Fruit fly (Drosophila melanogaster) whole organism, prepupa: ENCODE results near the gene CG33267.

Source experiments
- CG11762 ChIP-seq: fragments of 200-800 bp; sonication (Bioruptor generic); optimal IDR thresholded peaks from 3 replicates; lab custom pipeline; 2016; ENCODE audit warnings: missing biosample characterization, missing genetic modification characterization; ENCODE audit not compliant: insufficient read depth
- CG11902 ChIP-seq: fragments of 200-800 bp; sonication (Bioruptor generic); optimal IDR thresholded peaks from 3 replicates; lab custom pipeline; 2016; ENCODE audit warnings: missing biosample characterization, missing genetic modification characterization
- CG15336 ChIP-seq: fragments of 200-800 bp; sonication (Bioruptor generic); IDR thresholded peaks from 2 replicates; pipeline ENCODE4 v1.3.6; 2022; ENCODE audit warnings: missing biosample characterization, missing genetic modification characterization
- CG3032 ChIP-seq: fragments of 200-800 bp; optimal IDR thresholded peaks from 2 replicates; lab custom pipeline; 2019; ENCODE audit warnings: missing biosample characterization, mild to moderate bottlenecking, missing genetic modification characterization, moderate library complexity
- CG3919 ChIP-seq: fragments of 200-800 bp; sonication (Bioruptor generic); optimal IDR thresholded peaks from 3 replicates; lab custom pipeline; 2016; ENCODE audit warnings: missing biosample characterization, missing genetic modification characterization
- CG4318 ChIP-seq: fragments of 200-800 bp; sonication (Bioruptor generic); optimal IDR thresholded peaks from 3 replicates; lab custom pipeline; 2017; ENCODE audit warnings: missing biosample characterization, mild to moderate bottlenecking, missing genetic modification characterization
- CG6854 ChIP-seq: fragments of 200-800 bp; sonication (Bioruptor generic); optimal IDR thresholded peaks from 2 replicates; lab custom pipeline; 2017; ENCODE audit warnings: missing biosample characterization, mild to moderate bottlenecking, missing genetic modification characterization
- CG8119 ChIP-seq: fragments of 200-800 bp; sonication (Bioruptor generic); IDR thresholded peaks from 3 replicates; pipeline ENCODE4 v1.3.6; 2022; ENCODE audit warnings: missing biosample characterization, missing genetic modification characterization
- CG8319 ChIP-seq: fragments of 200-800 bp; sonication (Bioruptor generic); optimal IDR thresholded peaks from 3 replicates; lab custom pipeline; 2016; ENCODE audit warnings: missing biosample characterization, missing genetic modification characterization
- CG9139 ChIP-seq: fragments of 200-800 bp; sonication (Bioruptor generic); optimal IDR thresholded peaks from 3 replicates; lab custom pipeline; 2017; ENCODE audit warnings: missing biosample characterization, mild to moderate bottlenecking, missing genetic modification characterization
- Eip78C ChIP-seq: fragments of 200-800 bp; sonication (Bioruptor generic); peaks from one replicate; lab custom pipeline; 2016; ENCODE audit warnings: missing biosample characterization, missing genetic modification characterization
- Ets21C ChIP-seq: fragments of 200-800 bp; sonication (Bioruptor generic); optimal IDR thresholded peaks from 3 replicates; lab custom pipeline; 2016; ENCODE audit warnings: missing biosample characterization, missing genetic modification characterization
- Ets96B ChIP-seq: fragments of 200-800 bp; optimal IDR thresholded peaks from 2 replicates; lab custom pipeline; 2019; ENCODE audit warnings: missing biosample characterization, mild to moderate bottlenecking, missing genetic modification characterization, moderate library complexity
- Hr39 ChIP-seq: fragments of 200-800 bp; sonication (Bioruptor generic); optimal IDR thresholded peaks from 2 replicates; lab custom pipeline; 2016; ENCODE audit warnings: missing biosample characterization, missing genetic modification characterization
- Lpt ChIP-seq: fragments of 200-800 bp; sonication (Bioruptor generic); optimal IDR thresholded peaks from 3 replicates; lab custom pipeline; 2016; ENCODE audit warnings: missing biosample characterization, missing genetic modification characterization
- Met ChIP-seq: fragments of 200-800 bp; sonication (Bioruptor generic); optimal IDR thresholded peaks from 3 replicates; lab custom pipeline; 2016; ENCODE audit warnings: missing biosample characterization, missing genetic modification characterization
- OdsH ChIP-seq: fragments of 200-800 bp; sonication (Bioruptor generic); optimal IDR thresholded peaks from 3 replicates; lab custom pipeline; 2016; ENCODE audit warnings: missing biosample characterization, missing genetic modification characterization
- Sox102F ChIP-seq: fragments of 200-800 bp; sonication (Bioruptor generic); optimal IDR thresholded peaks from 2 replicates; lab custom pipeline; 2016; ENCODE audit warnings: missing biosample characterization, mild to moderate bottlenecking, missing genetic modification characterization
- Sox14 ChIP-seq: fragments of 200-800 bp; sonication (Bioruptor generic); optimal IDR thresholded peaks from 3 replicates; lab custom pipeline; 2016; ENCODE audit warnings: missing biosample characterization, missing genetic modification characterization
- eg ChIP-seq: fragments of 200-800 bp; sonication (Bioruptor generic); IDR thresholded peaks from 3 replicates; pipeline ENCODE4 v1.3.6; 2022; ENCODE audit warnings: missing biosample characterization, missing genetic modification characterization
- esn ChIP-seq: fragments of 200-800 bp; sonication (Bioruptor generic); optimal IDR thresholded peaks from 2 replicates; lab custom pipeline; 2016; ENCODE audit warnings: missing biosample characterization, mild to moderate bottlenecking, missing genetic modification characterization, moderate library complexity
- fd59A ChIP-seq: fragments of 200-800 bp; sonication (Bioruptor generic); optimal IDR thresholded peaks from 2 replicates; lab custom pipeline; 2017; ENCODE audit warnings: missing biosample characterization, mild to moderate bottlenecking, missing genetic modification characterization, missing genetic modification reagents
- fkh ChIP-seq: fragments of 200-800 bp; sonication (Bioruptor generic); optimal IDR thresholded peaks from 3 replicates; lab custom pipeline; 2017; ENCODE audit warnings: missing biosample characterization, mild to moderate bottlenecking, missing genetic modification characterization, moderate library complexity
- pdm3 ChIP-seq: fragments of 200-800 bp; sonication (Bioruptor generic); optimal IDR thresholded peaks from 3 replicates; lab custom pipeline; 2016; ENCODE audit warnings: missing biosample characterization, missing genetic modification characterization
- salr ChIP-seq, 2 experiments: fragments of 200-800 bp; sonication (Bioruptor generic); optimal IDR thresholded peaks; 3 replicates each; lab custom pipeline; 2016 to 2018; ENCODE audit warnings: missing biosample characterization in 2 of 2, missing genetic modification characterization in 2 of 2, mild to moderate bottlenecking in 1 of 2
- spab ChIP-seq: fragments of 200-800 bp; sonication (Bioruptor generic); optimal IDR thresholded peaks from 2 replicates; lab custom pipeline; 2017; ENCODE audit warnings: missing biosample characterization, mild to moderate bottlenecking, missing genetic modification characterization, missing genetic modification reagents
- ss ChIP-seq, 2 experiments: fragments of 200-800 bp; sonication (Bioruptor generic); optimal IDR thresholded peaks; 2 replicates in 1 of 2; 3 replicates in 1 of 2; lab custom pipeline; 2017 to 2018; ENCODE audit warnings: mild to moderate bottlenecking in 2 of 2, missing biosample characterization in 2 of 2, missing genetic modification characterization in 2 of 2, moderate library complexity in 1 of 2
- svp ChIP-seq: fragments of 200-800 bp; sonication (Bioruptor generic); peaks from one replicate; lab custom pipeline; 2016; ENCODE audit warnings: missing biosample characterization, missing genetic modification characterization
- topi ChIP-seq: fragments of 200-800 bp; sonication (Bioruptor generic); optimal IDR thresholded peaks from 3 replicates; lab custom pipeline; 2016; ENCODE audit warnings: missing biosample characterization, missing genetic modification characterization
- vri ChIP-seq: fragments of 200-800 bp; sonication (Bioruptor generic); optimal IDR thresholded peaks from 3 replicates; lab custom pipeline; 2016; ENCODE audit warnings: missing biosample characterization, mild to moderate bottlenecking, missing genetic modification characterization

CG33267 gene

DNA sequence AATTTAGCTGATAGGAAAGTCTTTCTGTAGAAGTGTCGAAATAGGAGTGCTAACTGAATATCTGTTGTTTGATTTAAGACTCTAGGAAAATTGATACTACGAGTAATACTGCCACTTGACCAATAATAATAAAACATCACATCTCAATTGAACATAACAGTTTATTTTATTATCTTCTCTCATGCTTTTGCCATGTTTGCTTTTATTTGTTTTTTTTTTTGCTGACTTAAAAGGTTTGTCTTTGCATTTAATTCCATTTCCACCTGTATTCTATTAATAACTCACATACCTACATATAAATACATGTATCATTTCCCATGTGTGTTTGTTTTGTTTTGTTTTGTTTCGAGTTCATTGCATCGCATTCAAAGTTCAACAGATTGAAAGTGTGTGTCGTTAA, 41.7 kb upstream of the CG33267 start, which contains the start of the genes CG11714 and Fuca:
CG11714 (minus strand) TSS at position 101 of the 400 bp plus-strand sequence.
Fuca (minus strand) TSS at position 101 of the 400 bp plus-strand sequence.
- no peak for TF ChIP-seq vri (GFP tag; lab: Kevin White, UChicago)
- TF ChIP-seq eg: no peak
- no peak for TF ChIP-seq CG8319
- no peak for TF ChIP-seq ss (GFP tag; optimal IDR thresholded peaks at IDR 0.05; lab: Kevin White, UChicago)
- TF ChIP-seq OdsH: no peak
- TF ChIP-seq pdm3 (GFP tag; lab: Kevin White, UChicago): no peak
- no peak for TF ChIP-seq CG3032 (tag; lab: Kevin White, UChicago)
- TF ChIP-seq CG11902 (GFP tag; lab: Kevin White, UChicago): no peak
- no peak for TF ChIP-seq Hr39 (GFP tag; lab: Kevin White, UChicago)
- no peak for TF ChIP-seq Ets21C (GFP tag; lab: Kevin White, UChicago)
- no peak for TF ChIP-seq topi
- no peak for TF ChIP-seq Sox14 (GFP tag; lab: Kevin White, UChicago)
- TF ChIP-seq, all 60 proteins: peak for 0

DNA sequence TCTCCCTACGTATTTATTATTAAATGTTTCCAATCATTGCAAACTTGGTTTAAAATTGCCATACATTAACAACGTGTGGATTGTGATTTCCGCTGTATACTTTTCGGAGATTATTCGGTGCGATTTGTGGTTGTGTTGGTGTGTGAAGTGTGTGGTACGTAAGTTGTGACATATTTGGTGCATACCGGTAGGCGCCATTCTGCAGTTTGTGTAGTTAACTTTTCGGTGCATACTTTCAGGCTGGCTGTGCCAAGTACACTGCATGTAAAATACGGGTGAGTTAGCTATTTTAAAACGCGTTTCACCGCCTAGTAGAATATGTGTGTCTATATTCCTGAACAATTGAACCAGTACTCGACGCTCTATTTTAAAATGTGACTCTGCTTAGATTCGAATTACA, 41.0 kb upstream of the CG33267 start:
- TF ChIP-seq Eip78C (GFP tag; lab: Kevin White, UChicago) (peak; percentile 8), CG8119 (GFP tag; lab: Robert Waterston, UW) (no peak)

DNA sequence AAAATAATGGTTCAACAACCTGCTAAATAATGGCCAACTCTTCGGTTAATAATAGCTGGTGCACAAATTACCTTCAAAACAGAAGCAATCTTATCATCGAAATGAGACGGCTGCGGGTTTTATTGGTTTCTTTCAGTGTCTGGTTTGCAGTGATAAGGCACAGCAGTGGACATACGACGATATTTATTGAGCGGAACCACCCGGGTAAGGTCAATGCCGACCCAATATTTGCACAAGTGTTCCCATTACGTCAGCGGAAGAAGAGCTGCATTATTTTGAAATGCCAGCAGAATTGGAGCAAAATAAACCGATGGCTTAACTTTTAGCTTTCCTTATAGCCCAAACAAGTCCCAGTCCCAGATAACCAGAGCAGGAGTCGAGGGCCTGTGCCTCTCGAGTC, 38.5 kb upstream of the CG33267 start:
- TF ChIP-seq Met (GFP tag; lab: Kevin White, UChicago) (peak; percentile 3), Eip78C (GFP tag; lab: Kevin White, UChicago) (peak; percentile 20), fkh (GFP tag; lab: Kevin White, UChicago) (peak; percentile 30), CG8119 (GFP tag; lab: Robert Waterston, UW) (no peak), svp (GFP tag; lab: Kevin White, UChicago) (peak; percentile 96), Sox102F (GFP tag; lab: Kevin White, UChicago) (no peak), esn (GFP tag; lab: Kevin White, UChicago) (peak; percentile 29), vri (GFP tag; lab: Kevin White, UChicago) (peak; percentile 78), CG11762 (GFP tag; lab: Kevin White, UChicago) (no peak), CG6854 (GFP tag; lab: Kevin White, UChicago) (peak; percentile 19)

DNA sequence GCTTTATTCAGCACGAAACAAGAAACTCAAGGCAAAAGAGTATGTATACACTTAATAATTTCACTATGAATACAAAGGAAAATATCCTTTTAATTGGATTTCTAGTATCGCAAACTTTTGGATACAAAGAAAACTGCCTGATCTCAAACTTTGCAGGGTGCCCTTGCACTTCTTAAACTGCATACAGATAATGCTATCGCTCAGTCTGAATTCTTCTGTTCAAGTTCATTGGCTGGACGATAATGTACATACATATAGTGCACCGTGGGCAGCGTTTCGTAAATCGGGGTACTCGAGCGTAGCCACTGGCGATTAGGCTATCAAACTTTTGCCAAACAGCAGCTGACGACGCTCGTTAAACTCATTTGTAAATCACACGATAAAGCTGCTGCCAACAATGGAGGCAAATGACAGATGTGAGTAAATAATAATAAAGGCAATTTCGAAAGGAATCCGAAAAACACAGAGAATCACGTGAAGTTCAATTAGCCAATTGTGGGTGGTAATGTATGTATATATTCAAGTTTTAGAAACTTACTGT, 37.6 kb upstream of the CG33267 start:
- no peak for TF ChIP-seq CG3919 (GFP tag; lab: Kevin White, UChicago)
- TF ChIP-seq Sox14 (GFP tag; lab: Kevin White, UChicago): peak; percentile 11
- peak; percentile 7 for TF ChIP-seq vri (GFP tag; lab: Kevin White, UChicago)
- peak; percentile 72 for TF ChIP-seq svp (GFP tag; lab: Kevin White, UChicago)

dm6 chr3L:11528397-11528923, 35.8 kb upstream of the CG33267 start:
- TF ChIP-seq Eip78C (GFP tag; lab: Kevin White, UChicago): peak; percentile 33
- peak; percentile 60 for TF ChIP-seq vri (GFP tag; lab: Kevin White, UChicago)
- no peak for TF ChIP-seq salr (GFP tag; optimal IDR thresholded peaks at IDR 0.05; lab: Kevin White, UChicago)
- no peak for TF ChIP-seq topi
- TF ChIP-seq CG9139 (GFP tag; lab: Kevin White, UChicago): no peak
- peak; percentile 90 for TF ChIP-seq fkh (GFP tag; lab: Kevin White, UChicago)
- TF ChIP-seq CG15336: 0 out of 2 replicates have a peak, but pooled peaks have one; percentile 17

DNA sequence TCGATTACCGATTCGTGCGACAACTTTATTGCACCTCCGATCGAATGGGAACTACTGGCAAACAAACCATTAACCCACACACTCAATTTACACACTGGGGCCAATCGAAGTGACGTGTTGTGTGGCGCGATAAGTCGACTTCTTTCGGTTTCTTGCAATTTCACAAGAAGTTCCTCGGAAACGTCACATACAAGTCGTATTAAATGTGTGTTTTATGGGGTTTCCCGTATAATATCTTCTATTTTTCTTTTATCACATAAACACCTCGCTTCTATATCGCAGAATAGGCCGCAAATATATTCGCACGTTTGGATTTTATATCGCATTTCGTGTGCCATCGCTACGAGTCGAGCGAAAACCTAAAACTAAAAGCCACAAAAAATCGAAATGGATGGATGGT, 34.6 kb upstream of the CG33267 start:
- TF ChIP-seq Ets21C (GFP tag; lab: Kevin White, UChicago): no peak
- no peak for TF ChIP-seq CG9139 (GFP tag; lab: Kevin White, UChicago)
- no peak for TF ChIP-seq CG4318
- TF ChIP-seq pdm3 (GFP tag; lab: Kevin White, UChicago): no peak
- no peak for TF ChIP-seq CG6854 (GFP tag; lab: Kevin White, UChicago)
- TF ChIP-seq Ets96B (tag; lab: Kevin White, UChicago): no peak
- TF ChIP-seq spab (GFP tag; lab: Kevin White, UChicago): no peak
- TF ChIP-seq fd59A: no peak
- no peak for TF ChIP-seq CG11902 (GFP tag; lab: Kevin White, UChicago)
- no peak for TF ChIP-seq CG8319
- TF ChIP-seq Lpt (GFP tag; lab: Kevin White, UChicago): no peak
